Worm (Caenorhabditis elegans): ENCODE results near the gene rnh-1.2.
"Not testable (repeated sequence)": the region's sequence is repeated elsewhere in the genome, so short reads cannot be mapped to it uniquely, and the experiment has no call there.

Gene rnh-1.2

ce11 chrII:9866378-9866777 is 24.5 kb upstream of the rnh-1.2 start, which contains the start of gene chil-1:
Gene chil-1, minus strand, starts transcription at chrII:9866478.
- not testable (repeated sequence) for TF ChIP-seq lsy-2 (tag; optimal IDR thresholded peaks at IDR 0.05); hlh-1 (tag; optimal IDR thresholded peaks at IDR 0.05); elt-1 (tag; optimal IDR thresholded peaks at IDR 0.05; ENCODE audit: borderline replicate concordance, insufficient read depth)

DNA sequence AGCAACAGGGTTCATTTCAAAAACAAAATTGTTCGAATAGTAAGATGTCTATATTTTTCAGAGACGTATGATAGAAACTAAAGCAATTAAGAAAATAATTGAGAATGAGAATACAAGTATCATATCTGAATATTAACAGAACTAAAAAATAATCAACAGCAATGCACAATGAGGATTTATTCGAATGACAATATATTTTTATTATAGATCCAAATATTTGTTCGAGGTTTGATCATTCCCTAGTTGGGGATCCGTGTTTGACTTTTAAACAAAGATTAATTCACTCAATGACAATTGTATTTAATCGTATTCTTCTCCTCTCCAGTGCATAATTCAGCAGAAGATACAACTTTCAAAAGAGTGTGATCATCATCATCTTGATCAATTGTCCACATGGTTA is 20.3 kb upstream of the rnh-1.2 start, which contains the start of gene C08H9.18:
Gene C08H9.18, minus strand, starts transcription at position 101 of the 400 bp plus-strand sequence.
- TF ChIP-seq ceh-43 (GFP tag; optimal IDR thresholded peaks at IDR 0.05) (no peak), nhr-2 (tag; optimal IDR thresholded peaks at IDR 0.05) (no peak), flh-1 (GFP tag; optimal IDR thresholded peaks at IDR 0.05) (no peak), hlh-1 (tag; optimal IDR thresholded peaks at IDR 0.05) (no peak)

ce11 chrII:9861394-9861793 is 19.6 kb upstream of the rnh-1.2 start, which contains the start of gene chil-3:
Gene chil-3, minus strand, starts transcription at chrII:9861494.
- TF ChIP-seq lsy-2 (tag; optimal IDR thresholded peaks at IDR 0.05) (no peak), mab-5 (tag; optimal IDR thresholded peaks at IDR 0.05) (no peak), ceh-43 (GFP tag; optimal IDR thresholded peaks at IDR 0.05) (no peak), flh-1 (GFP tag; optimal IDR thresholded peaks at IDR 0.05) (no peak), pha-4 (tag; optimal IDR thresholded peaks at IDR 0.05) (no peak), unc-39 (tag; optimal IDR thresholded peaks at IDR 0.05) (no peak), elt-1 (tag; optimal IDR thresholded peaks at IDR 0.05; ENCODE audit: borderline replicate concordance, insufficient read depth) (no peak), ces-1 (GFP tag; optimal IDR thresholded peaks at IDR 0.05) (no peak), sptf-1 (tag; optimal IDR thresholded peaks at IDR 0.05) (no peak), nhr-237 (tag; optimal IDR thresholded peaks at IDR 0.05) (no peak), elt-3 (tag; optimal IDR thresholded peaks at IDR 0.05) (no peak), ceh-83 (GFP tag; optimal IDR thresholded peaks at IDR 0.05) (no peak), nhr-2 (tag; optimal IDR thresholded peaks at IDR 0.05) (no peak), sem-2 (GFP tag; optimal IDR thresholded peaks at IDR 0.05) (no peak), tbx-8 (GFP tag; optimal IDR thresholded peaks at IDR 0.05) (no peak), hlh-1 (tag; optimal IDR thresholded peaks at IDR 0.05) (no peak), nhr-12 (tag; optimal IDR thresholded peaks at IDR 0.05) (no peak), unc-62 (GFP tag; optimal IDR thresholded peaks at IDR 0.05) (no peak), blmp-1 (tag; optimal IDR thresholded peaks at IDR 0.05) (no peak), mep-1 (tag; optimal IDR thresholded peaks at IDR 0.05) (no peak)

- TF ChIP-seq nhr-28 (tag; optimal IDR thresholded peaks at IDR 0.05), result no peak
- no peak for TF ChIP-seq sem-2 (GFP tag; optimal IDR thresholded peaks at IDR 0.05)
- TF ChIP-seq pha-4 (tag; optimal IDR thresholded peaks at IDR 0.05), result no peak
- TF ChIP-seq unc-120 (tag; optimal IDR thresholded peaks at IDR 0.05; ENCODE audit: poor library complexity, severe bottlenecking), result no peak
- TF ChIP-seq unc-62 (GFP tag; optimal IDR thresholded peaks at IDR 0.05), result no peak
- TF ChIP-seq elt-1 (tag; optimal IDR thresholded peaks at IDR 0.05; ENCODE audit: borderline replicate concordance, insufficient read depth), result no peak
- no peak for TF ChIP-seq flh-1 (GFP tag; optimal IDR thresholded peaks at IDR 0.05)
- no peak for TF ChIP-seq ham-2 (GFP tag; optimal IDR thresholded peaks at IDR 0.05)
- no peak for TF ChIP-seq nhr-237 (tag; optimal IDR thresholded peaks at IDR 0.05)
- TF ChIP-seq bed-3 (GFP tag; optimal IDR thresholded peaks at IDR 0.05), result no peak
- TF ChIP-seq ceh-39 (tag; optimal IDR thresholded peaks at IDR 0.05), result no peak
- TF ChIP-seq ces-1 (GFP tag; optimal IDR thresholded peaks at IDR 0.05), result no peak
Observed at ce11 chrII:9859575-9859974, 17.7 kb upstream of the rnh-1.2 start, which contains the start of gene chil-5. Gene chil-5, minus strand, starts transcription at chrII:9859675.

ce11 chrII:9857791-9858190 is 16.0 kb upstream of the rnh-1.2 start, which contains the start of gene chil-6:
Gene chil-6, minus strand, starts transcription at chrII:9857891.
- TF ChIP-seq hlh-1 (tag; optimal IDR thresholded peaks at IDR 0.05), result no peak
- no peak for TF ChIP-seq zip-8 (tag; optimal IDR thresholded peaks at IDR 0.05)
- no peak for TF ChIP-seq bed-3 (GFP tag; optimal IDR thresholded peaks at IDR 0.05)
- TF ChIP-seq ces-1 (GFP tag; optimal IDR thresholded peaks at IDR 0.05), result no peak
- TF ChIP-seq mab-5 (tag; optimal IDR thresholded peaks at IDR 0.05), result no peak
- TF ChIP-seq ceh-39 (tag; optimal IDR thresholded peaks at IDR 0.05), result no peak
- no peak for TF ChIP-seq ztf-11 (tag; optimal IDR thresholded peaks at IDR 0.05)
- TF ChIP-seq elt-1 (tag; optimal IDR thresholded peaks at IDR 0.05; ENCODE audit: borderline replicate concordance, insufficient read depth), result no peak
- TF ChIP-seq lsy-2 (tag; optimal IDR thresholded peaks at IDR 0.05), result no peak
- no peak for TF ChIP-seq cnd-1 (tag; optimal IDR thresholded peaks at IDR 0.05)
- TF ChIP-seq unc-39 (tag; optimal IDR thresholded peaks at IDR 0.05), result no peak
- TF ChIP-seq ceh-83 (GFP tag; optimal IDR thresholded peaks at IDR 0.05), result no peak
- no peak for TF ChIP-seq unc-120 (tag; optimal IDR thresholded peaks at IDR 0.05; ENCODE audit: poor library complexity, severe bottlenecking)
- no peak for TF ChIP-seq nhr-12 (tag; optimal IDR thresholded peaks at IDR 0.05)
- TF ChIP-seq nhr-76 (tag; optimal IDR thresholded peaks at IDR 0.05), result no peak
- no peak for TF ChIP-seq ceh-43 (GFP tag; optimal IDR thresholded peaks at IDR 0.05)
- TF ChIP-seq lin-32 (GFP tag; optimal IDR thresholded peaks at IDR 0.05), result no peak
- no peak for TF ChIP-seq nhr-237 (tag; optimal IDR thresholded peaks at IDR 0.05)
- no peak for TF ChIP-seq snpc-4 (tag; optimal IDR thresholded peaks at IDR 0.05)
